Worm (Caenorhabditis elegans) whole organism, L3 larva: ENCODE data around the gene tmed-10.
A peak's percentile ranks its signal among the peaks of the same experiment; 100 is the strongest.

Experiments
- R02D3.7 ChIP-seq: fragments of 150-350 bp; optimal IDR thresholded peaks from 2 replicates; lab custom pipeline; 2014; ENCODE audit warnings: missing biosample characterization, missing genetic modification characterization
- ZK546.5 ChIP-seq: sonication (generic microtip); optimal IDR thresholded peaks from 2 replicates; lab custom pipeline; 2017; ENCODE audit warnings: missing biosample characterization, missing genetic modification characterization
- aly-2 ChIP-seq: fragments of 150-350 bp; optimal IDR thresholded peaks from 2 replicates; lab custom pipeline; 2014; ENCODE audit warnings: missing biosample characterization, missing genetic modification characterization
- ama-1 ChIP-seq: fragments of 150-350 bp; optimal IDR thresholded peaks from 2 replicates; lab custom pipeline; 2018
- ceh-16 ChIP-seq: sonication (generic microtip); optimal IDR thresholded peaks from 2 replicates; lab custom pipeline; 2017; ENCODE audit warnings: missing biosample characterization, missing genetic modification characterization
- ceh-28 ChIP-seq: fragments of 150-350 bp; optimal IDR thresholded peaks from 2 replicates; lab custom pipeline; 2014; ENCODE audit warnings: missing biosample characterization, missing genetic modification reagents, missing genetic modification characterization
- ceh-82 ChIP-seq: fragments of 150-350 bp; optimal IDR thresholded peaks from 2 replicates; lab custom pipeline; 2014; ENCODE audit warnings: missing biosample characterization, missing genetic modification characterization
- ceh-9 ChIP-seq: sonication (generic microtip); optimal IDR thresholded peaks from 2 replicates; lab custom pipeline; 2018; ENCODE audit warnings: missing biosample characterization, missing genetic modification characterization
- daf-12 ChIP-seq: fragments of 150-350 bp; optimal IDR thresholded peaks from 2 replicates; lab custom pipeline; 2014; ENCODE audit warnings: missing biosample characterization, missing genetic modification reagents, missing genetic modification characterization
- egl-27 ChIP-seq: sonication (generic microtip); optimal IDR thresholded peaks from 4 replicates; lab custom pipeline; 2017; ENCODE audit warnings: missing biosample characterization, missing genetic modification reagents, missing genetic modification characterization
- egl-5 ChIP-seq: fragments of 150-350 bp; optimal IDR thresholded peaks from 2 replicates; lab custom pipeline; 2017; ENCODE audit warnings: missing biosample characterization, missing genetic modification reagents, missing genetic modification characterization, inconsistent platforms
- elt-1 ChIP-seq: fragments of 150-350 bp; optimal IDR thresholded peaks from 2 replicates; lab custom pipeline; 2014; ENCODE audit warnings: missing biosample characterization, missing genetic modification characterization
- elt-2 ChIP-seq: sonication (generic microtip); optimal IDR thresholded peaks from 2 replicates; lab custom pipeline; 2016; ENCODE audit warnings: missing genetic modification reagents, mild to moderate bottlenecking, missing genetic modification characterization, missing compliant biosample characterization
- elt-3 ChIP-seq, 3 experiments: fragments of 150-350 bp in 1 of 3; sonication (generic microtip) in 2 of 3; optimal IDR thresholded peaks; 2 replicates in 2 of 3; 4 replicates in 1 of 3; lab custom pipeline; 2014 to 2017; ENCODE audit warnings: missing biosample characterization in 3 of 3, missing genetic modification characterization in 3 of 3
- eor-1 ChIP-seq, 2 experiments: fragments of 150-350 bp; optimal IDR thresholded peaks; 2 replicates each; lab custom pipeline; 2014 to 2018; ENCODE audit warnings: missing biosample characterization in 2 of 2, missing genetic modification characterization in 2 of 2
- fkh-10 ChIP-seq: sonication (generic microtip); optimal IDR thresholded peaks from 2 replicates; lab custom pipeline; 2017; ENCODE audit warnings: missing biosample characterization, missing genetic modification reagents, missing genetic modification characterization
- fkh-2 ChIP-seq: fragments of 150-350 bp; optimal IDR thresholded peaks from 2 replicates; lab custom pipeline; 2014; ENCODE audit warnings: missing biosample characterization, missing genetic modification reagents, missing genetic modification characterization
- fos-1 ChIP-seq: fragments of 150-350 bp; optimal IDR thresholded peaks from 2 replicates; lab custom pipeline; 2014; ENCODE audit warnings: missing biosample characterization, missing genetic modification characterization
- hmg-11 ChIP-seq: sonication (generic microtip); optimal IDR thresholded peaks from 2 replicates; lab custom pipeline; 2016; ENCODE audit warnings: missing genetic modification characterization, missing compliant biosample characterization
- jun-1 ChIP-seq: fragments of 150-350 bp; optimal IDR thresholded peaks from 2 replicates; lab custom pipeline; 2014; ENCODE audit warnings: missing biosample characterization, missing genetic modification reagents, missing genetic modification characterization
- lin-15B ChIP-seq: fragments of 150-350 bp; optimal IDR thresholded peaks from 2 replicates; lab custom pipeline; 2014; ENCODE audit warnings: missing biosample characterization, missing genetic modification characterization
- lin-39 ChIP-seq: fragments of 150-350 bp; optimal IDR thresholded peaks from 2 replicates; lab custom pipeline; 2018; ENCODE audit warnings: missing biosample characterization, missing genetic modification reagents, missing genetic modification characterization
- lsy-12 ChIP-seq: sonication (generic microtip); optimal IDR thresholded peaks from 2 replicates; lab custom pipeline; 2016; ENCODE audit warnings: mild to moderate bottlenecking, missing genetic modification characterization, missing compliant biosample characterization
- mdl-1 ChIP-seq: fragments of 150-350 bp; optimal IDR thresholded peaks from 2 replicates; lab custom pipeline; 2014; ENCODE audit warnings: missing biosample characterization, missing genetic modification characterization
- mml-1 ChIP-seq: fragments of 150-350 bp; sonication (generic microtip); optimal IDR thresholded peaks from 3 replicates; lab custom pipeline; 2014; ENCODE audit warnings: missing biosample characterization, missing genetic modification characterization
- nfya-1 ChIP-seq: sonication (generic microtip); optimal IDR thresholded peaks from 2 replicates; lab custom pipeline; 2017; ENCODE audit warnings: missing genetic modification characterization, mild to moderate bottlenecking, missing compliant biosample characterization, antibody characterized with exemption, moderate library complexity; ENCODE audit not compliant: insufficient read depth
- nhr-11 ChIP-seq: fragments of 150-350 bp; optimal IDR thresholded peaks from 2 replicates; lab custom pipeline; 2014; ENCODE audit warnings: missing biosample characterization, missing genetic modification characterization
- nhr-12 ChIP-seq: fragments of 150-350 bp; optimal IDR thresholded peaks from 2 replicates; lab custom pipeline; 2014; ENCODE audit warnings: missing biosample characterization, missing genetic modification characterization
- nhr-23 ChIP-seq: fragments of 150-350 bp; optimal IDR thresholded peaks from 2 replicates; lab custom pipeline; 2014; ENCODE audit warnings: missing biosample characterization, missing genetic modification reagents, missing genetic modification characterization
- nhr-237 ChIP-seq: fragments of 150-350 bp; optimal IDR thresholded peaks from 2 replicates; lab custom pipeline; 2014; ENCODE audit warnings: missing biosample characterization, missing genetic modification characterization
- nhr-25 ChIP-seq: sonication (generic microtip); optimal IDR thresholded peaks from 2 replicates; lab custom pipeline; 2017; ENCODE audit warnings: missing biosample characterization, missing genetic modification characterization
- nhr-28 ChIP-seq: fragments of 150-350 bp; optimal IDR thresholded peaks from 2 replicates; lab custom pipeline; 2014; ENCODE audit warnings: missing biosample characterization, missing genetic modification characterization
- nhr-43 ChIP-seq: sonication (generic microtip); optimal IDR thresholded peaks from 2 replicates; lab custom pipeline; 2016; ENCODE audit warnings: mild to moderate bottlenecking, missing genetic modification characterization, missing compliant biosample characterization; ENCODE audit not compliant: poor library complexity, severe bottlenecking
- nhr-67 ChIP-seq: fragments of 150-350 bp; optimal IDR thresholded peaks from 2 replicates; lab custom pipeline; 2014; ENCODE audit warnings: missing biosample characterization, missing genetic modification characterization
- nhr-76 ChIP-seq: fragments of 150-350 bp; sonication (generic microtip); optimal IDR thresholded peaks from 5 replicates; lab custom pipeline; 2014; ENCODE audit warnings: missing biosample characterization, missing genetic modification characterization
- nhr-77 ChIP-seq: fragments of 150-350 bp; optimal IDR thresholded peaks from 2 replicates; lab custom pipeline; 2014; ENCODE audit warnings: missing biosample characterization, missing genetic modification characterization
- pha-4 ChIP-seq: fragments of 150-350 bp; optimal IDR thresholded peaks from 2 replicates; lab custom pipeline; 2014; ENCODE audit warnings: missing biosample characterization, missing genetic modification reagents, missing genetic modification characterization
- pqm-1 ChIP-seq: fragments of 150-350 bp; optimal IDR thresholded peaks from 2 replicates; lab custom pipeline; 2017; ENCODE audit warnings: missing biosample characterization, missing genetic modification characterization, inconsistent platforms
- sea-2 ChIP-seq: fragments of 150-350 bp; sonication (generic microtip); optimal IDR thresholded peaks from 4 replicates; lab custom pipeline; 2014; ENCODE audit warnings: missing biosample characterization, missing genetic modification reagents, missing genetic modification characterization
- skn-1 ChIP-seq: fragments of 150-350 bp; optimal IDR thresholded peaks from 2 replicates; lab custom pipeline; 2014; ENCODE audit warnings: missing biosample characterization, missing genetic modification characterization
- snpc-4 ChIP-seq: fragments of 150-350 bp; optimal IDR thresholded peaks from 2 replicates; lab custom pipeline; 2014; ENCODE audit warnings: missing biosample characterization, missing genetic modification characterization
- tbx-2 ChIP-seq: sonication (generic microtip); optimal IDR thresholded peaks from 2 replicates; lab custom pipeline; 2016; ENCODE audit warnings: mild to moderate bottlenecking, missing genetic modification characterization, missing compliant biosample characterization
- unc-39 ChIP-seq: sonication (generic microtip); optimal IDR thresholded peaks from 4 replicates; lab custom pipeline; 2017; ENCODE audit warnings: missing biosample characterization, missing genetic modification characterization
- unc-62 ChIP-seq: fragments of 150-350 bp; sonication (generic microtip); optimal IDR thresholded peaks from 4 replicates; lab custom pipeline; 2014; ENCODE audit warnings: missing biosample characterization, missing genetic modification reagents, missing genetic modification characterization
- zag-1 ChIP-seq: fragments of 150-350 bp; optimal IDR thresholded peaks from 2 replicates; lab custom pipeline; 2014; ENCODE audit warnings: missing biosample characterization, missing genetic modification characterization
- ztf-11 ChIP-seq: fragments of 150-350 bp; optimal IDR thresholded peaks from 2 replicates; lab custom pipeline; 2014; ENCODE audit warnings: missing biosample characterization, missing genetic modification characterization
- ztf-4 ChIP-seq: fragments of 150-350 bp; optimal IDR thresholded peaks from 2 replicates; lab custom pipeline; 2014; ENCODE audit warnings: missing biosample characterization, missing genetic modification characterization

Gene tmed-10

DNA sequence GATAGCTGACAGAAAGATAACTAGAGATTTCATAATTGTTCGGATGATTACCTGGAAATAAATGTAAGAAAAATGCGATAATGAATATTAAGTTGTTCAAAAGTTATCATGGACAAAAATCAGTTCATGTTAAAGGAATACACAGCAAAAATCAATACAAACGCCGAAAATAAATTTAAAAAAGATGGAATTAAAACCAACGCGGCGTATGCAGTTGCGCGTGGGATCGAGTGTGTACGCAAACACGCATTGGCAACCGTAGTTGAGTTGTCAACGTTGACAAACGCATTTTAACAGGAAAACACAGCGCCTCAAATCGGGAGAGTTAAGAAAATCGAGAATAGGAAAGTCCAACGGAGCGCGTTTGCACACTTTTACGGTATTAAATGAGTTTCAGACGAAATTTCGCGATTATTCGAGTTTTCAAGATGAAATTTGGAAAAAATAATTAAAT lies at the start of gene tmed-10:
TSS of gene tmed-10 (minus strand) at position 51 of the 454 bp plus-strand sequence.
- TF ChIP-seq ceh-16 (no peak), jun-1 (tag; lab: Kevin White, UChicago) (no peak), fkh-10 (GFP tag; lab: Kevin White, UChicago) (no peak), elt-2 (tag; lab: Kevin White, UChicago) (peak; percentile 50), nhr-23 (tag; lab: Kevin White, UChicago) (peak; percentile 36), lin-15B (tag; lab: Kevin White, UChicago) (peak; percentile 80), ama-1 (no peak), nfya-1 (tag; lab: Kevin White, UChicago) (peak; percentile 72), nhr-25 (tag; lab: Kevin White, UChicago) (peak; percentile 57), ceh-9 (no peak), snpc-4 (peak; percentile 69), hmg-11 (tag; lab: Kevin White, UChicago) (peak; percentile 34), egl-5 (tag; lab: Kevin White, UChicago) (peak; percentile 3), nhr-11 (no peak), pha-4 (tag; lab: Kevin White, UChicago) (peak; percentile 82), ceh-82 (tag; lab: Kevin White, UChicago) (no peak), lin-39 (tag; lab: Kevin White, UChicago) (peak; percentile 64)

DNA sequence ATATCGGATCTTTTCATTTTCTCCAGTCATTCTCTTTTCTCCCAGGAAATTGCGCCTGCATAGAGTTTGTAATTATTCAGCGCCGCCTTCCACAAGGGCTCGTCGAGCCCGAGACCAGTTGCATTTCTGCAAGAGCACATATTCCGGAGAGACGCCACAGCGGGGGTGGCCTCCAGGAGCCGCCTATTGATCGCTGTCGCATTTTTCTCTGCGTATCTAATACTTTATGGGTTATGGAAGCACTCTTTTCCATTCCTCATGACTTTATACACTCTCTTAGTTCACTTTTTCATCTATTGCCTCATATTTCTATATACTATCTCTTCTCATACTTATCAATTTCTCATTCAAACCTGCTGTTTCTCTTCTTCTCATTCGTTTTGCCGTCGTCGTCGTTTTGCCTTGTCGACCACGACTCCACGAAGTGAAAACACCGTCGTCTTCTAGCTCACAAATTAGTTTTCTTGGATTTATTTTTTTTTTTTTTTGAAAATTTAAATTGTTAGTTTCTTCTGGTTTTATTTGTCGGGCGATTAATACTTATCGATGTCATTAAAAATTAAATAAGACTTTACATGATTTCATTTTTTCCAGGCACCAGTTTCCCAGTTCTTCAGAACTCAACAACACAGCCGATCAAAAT lies 48.5 kb upstream of the tmed-10 start, which contains the start of gene cnb-1:
TSS of gene cnb-1 (plus strand) at position 593 of the 643 bp plus-strand sequence.
- peak; percentile 77 for TF ChIP-seq nfya-1 (tag; lab: Kevin White, UChicago)
- no peak for TF ChIP-seq elt-3 (tag; optimal IDR thresholded peaks at IDR 0.05; lab: Kevin White, UChicago)
- no peak for TF ChIP-seq mml-1 (tag; lab: Kevin White, UChicago)
- TF ChIP-seq nhr-77 (tag; lab: Kevin White, UChicago): no peak
- no peak for TF ChIP-seq nhr-237 (tag; lab: Kevin White, UChicago)
- no peak for TF ChIP-seq ZK546.5 (tag; lab: Kevin White, UChicago)
- TF ChIP-seq nhr-25 (tag; lab: Kevin White, UChicago): no peak
- no peak for TF ChIP-seq sea-2 (GFP tag; lab: Kevin White, UChicago)
- no peak for TF ChIP-seq egl-27 (tag; lab: Kevin White, UChicago)
- TF ChIP-seq unc-39 (tag; lab: Kevin White, UChicago): no peak
- TF ChIP-seq hmg-11 (tag; lab: Kevin White, UChicago): peak; percentile 96
- TF ChIP-seq daf-12 (tag; lab: Kevin White, UChicago): no peak
- TF ChIP-seq zag-1: no peak
- TF ChIP-seq aly-2 (tag; lab: Kevin White, UChicago): no peak
- peak; percentile 8 for TF ChIP-seq egl-5 (tag; lab: Kevin White, UChicago)
- no peak for TF ChIP-seq nhr-23 (tag; lab: Kevin White, UChicago)
- no peak for TF ChIP-seq unc-62 (GFP tag; lab: Kevin White, UChicago)
- no peak for TF ChIP-seq ceh-9
- TF ChIP-seq ama-1: no peak
- TF ChIP-seq elt-2 (tag; lab: Kevin White, UChicago): peak; percentile 45
- no peak for TF ChIP-seq R02D3.7 (tag; lab: Kevin White, UChicago)
- peak; percentile 28 for TF ChIP-seq pqm-1 (tag; lab: Kevin White, UChicago)
- peak; percentile 79 for TF ChIP-seq lin-39 (tag; lab: Kevin White, UChicago)
- peak; percentile 49 for TF ChIP-seq pha-4 (tag; lab: Kevin White, UChicago)
- TF ChIP-seq ceh-28 (tag; lab: Kevin White, UChicago): peak; percentile 77
- TF ChIP-seq nhr-12 (tag; lab: Kevin White, UChicago): no peak
- no peak for TF ChIP-seq snpc-4
- TF ChIP-seq fos-1 (tag; lab: Kevin White, UChicago): no peak
- no peak for TF ChIP-seq elt-1 (tag; lab: Kevin White, UChicago)
- peak; percentile 51 for TF ChIP-seq skn-1 (tag; lab: Kevin White, UChicago)
- no peak for TF ChIP-seq ztf-11 (tag; lab: Kevin White, UChicago)
- no peak for TF ChIP-seq lsy-12 (tag; lab: Kevin White, UChicago)
- no peak for TF ChIP-seq mdl-1 (tag; lab: Kevin White, UChicago)
- TF ChIP-seq tbx-2 (tag; lab: Kevin White, UChicago): peak; percentile 52
- no peak for TF ChIP-seq nhr-28 (tag; lab: Kevin White, UChicago)
- peak; percentile 11 for TF ChIP-seq lin-15B (tag; lab: Kevin White, UChicago)
- peak; percentile 23 for TF ChIP-seq jun-1 (tag; lab: Kevin White, UChicago)
- TF ChIP-seq nhr-11: no peak
- TF ChIP-seq nhr-67 (tag; lab: Kevin White, UChicago): no peak
- TF ChIP-seq ceh-82 (tag; lab: Kevin White, UChicago): no peak
- peak; percentile 18 for TF ChIP-seq fkh-10 (GFP tag; lab: Kevin White, UChicago)
- no peak for TF ChIP-seq fkh-2 (tag; lab: Kevin White, UChicago)
- TF ChIP-seq nhr-43 (tag; lab: Kevin White, UChicago): no peak
- no peak for TF ChIP-seq ceh-16
- TF ChIP-seq eor-1 (tag; optimal IDR thresholded peaks at IDR 0.05; lab: Kevin White, UChicago): no peak
- no peak for TF ChIP-seq nhr-76 (tag; lab: Kevin White, UChicago)
- TF ChIP-seq ztf-4 (tag; lab: Kevin White, UChicago): no peak
